Worm (Caenorhabditis elegans) whole organism, young adult: ENCODE data around the gene acc-3.

ENCODE experiments used
- B0261.1 ChIP-seq: sonication (generic microtip); optimal IDR thresholded peaks from 2 replicates; lab custom pipeline; 2016; ENCODE audit warnings: mild to moderate bottlenecking, missing genetic modification characterization, moderate library complexity, missing compliant biosample characterization
- C17E4.6 ChIP-seq: fragments of 200-800 bp; sonication (Bioruptor generic); IDR thresholded peaks from 2 replicates; pipeline ENCODE4 v1.3.6; 2022; ENCODE audit warnings: missing genetic modification reagents, missing genetic modification characterization, missing compliant biosample characterization
- ama-1 ChIP-seq, 3 experiments: fragments of 150-350 bp in 1 of 3; sonication (generic microtip) in 2 of 3; optimal IDR thresholded peaks; 2 replicates each; lab custom pipeline; 2014 to 2018; ENCODE audit warnings: missing biosample characterization in 2 of 3, missing genetic modification characterization in 2 of 3, missing genetic modification reagents in 2 of 3
- athp-1 ChIP-seq: sonication (generic microtip); optimal IDR thresholded peaks from 2 replicates; lab custom pipeline; 2017; ENCODE audit warnings: mild to moderate bottlenecking, missing genetic modification characterization, missing compliant biosample characterization
- attf-5 ChIP-seq: fragments of 200-800 bp; sonication (Bioruptor generic); optimal IDR thresholded peaks from 2 replicates; lab custom pipeline; 2018; ENCODE audit warnings: mild to moderate bottlenecking, missing genetic modification characterization, missing compliant biosample characterization
- efl-1 ChIP-seq: fragments of 150-350 bp; optimal IDR thresholded peaks from 2 replicates; lab custom pipeline; 2014; ENCODE audit warnings: missing biosample characterization, missing genetic modification reagents, missing genetic modification characterization
- ets-4 ChIP-seq: fragments of 200-800 bp; sonication (Bioruptor generic); optimal IDR thresholded peaks from 2 replicates; lab custom pipeline; 2018; ENCODE audit warnings: mild to moderate bottlenecking, missing genetic modification characterization, missing compliant biosample characterization
- fkh-3 ChIP-seq: sonication (generic microtip); optimal IDR thresholded peaks from 2 replicates; lab custom pipeline; 2016; ENCODE audit warnings: mild to moderate bottlenecking, missing genetic modification characterization, missing compliant biosample characterization
- lin-35 ChIP-seq, 3 experiments: fragments of 150-350 bp in 2 of 3; sonication (generic microtip) in 1 of 3; optimal IDR thresholded peaks; 2 replicates each; lab custom pipeline; 2014 to 2018; ENCODE audit warnings: missing biosample characterization in 3 of 3, missing genetic modification characterization in 3 of 3, missing genetic modification reagents in 3 of 3
- nfya-1 ChIP-seq: sonication (generic microtip); optimal IDR thresholded peaks from 2 replicates; lab custom pipeline; 2017; ENCODE audit warnings: antibody characterized with exemption, missing compliant biosample characterization, missing genetic modification characterization, borderline replicate concordance; ENCODE audit not compliant: insufficient read depth
- pbrm-1 ChIP-seq: fragments of 200-800 bp; sonication (Bioruptor generic); IDR thresholded peaks from 2 replicates; pipeline ENCODE4 v1.3.6; 2022; ENCODE audit warnings: missing genetic modification reagents, missing genetic modification characterization, missing compliant biosample characterization
- rec-8 ChIP-seq, 2 experiments: sonication (generic microtip); optimal IDR thresholded peaks; 2 replicates each; lab custom pipeline; 2016; ENCODE audit warnings: mild to moderate bottlenecking in 2 of 2, missing genetic modification characterization in 2 of 2, missing genetic modification reagents in 2 of 2, missing genotype in 2 of 2, missing biosample characterization in 1 of 2, missing compliant biosample characterization in 1 of 2, moderate library complexity in 1 of 2
- sptf-2 ChIP-seq: fragments of 200-800 bp; sonication (Bioruptor generic); optimal IDR thresholded peaks from 2 replicates; lab custom pipeline; 2018; ENCODE audit warnings: mild to moderate bottlenecking, missing genetic modification characterization, missing compliant biosample characterization
- unc-62 ChIP-seq: fragments of 150-350 bp; optimal IDR thresholded peaks from 2 replicates; lab custom pipeline; 2014; ENCODE audit warnings: missing biosample characterization, missing genetic modification reagents, missing genetic modification characterization

DNA sequence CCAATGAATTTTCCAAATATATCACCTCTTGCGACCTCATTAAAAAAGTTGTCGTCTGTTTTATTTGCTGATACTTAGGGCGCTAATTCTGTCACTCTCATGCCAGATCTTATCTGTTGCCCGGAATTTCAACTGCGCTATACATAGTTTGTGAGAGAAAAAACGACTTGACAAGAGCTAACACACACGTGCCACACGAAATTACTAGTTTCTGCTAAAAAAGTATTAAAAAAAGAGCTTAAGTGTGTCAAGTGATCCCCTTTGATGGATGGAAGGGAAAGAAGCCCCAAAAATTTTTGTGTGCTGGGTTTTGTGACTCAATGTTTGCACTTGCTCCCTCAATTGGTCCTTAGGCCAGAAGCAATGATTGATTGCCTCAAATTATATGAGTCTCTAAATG is 13.3 kb upstream of the acc-3 start:
- TF ChIP-seq C17E4.6 (GFP tag; lab: Robert Waterston, UW) (no peak), efl-1 (GFP tag; lab: Kevin White, UChicago) (no peak), ama-1 (optimal IDR thresholded peaks at IDR 0.05; lab: Kevin White, UChicago) (no peak), ama-1 (GFP tag; optimal IDR thresholded peaks at IDR 0.05; lab: Kevin White, UChicago) (no peak), athp-1 (no peak), sptf-2 (GFP tag; lab: Kevin White, UChicago) (no peak), unc-62 (GFP tag; lab: Kevin White, UChicago) (no peak), attf-5 (GFP tag; lab: Kevin White, UChicago) (no peak), B0261.1 (tag; lab: Kevin White, UChicago) (no peak), rec-8 (tag; optimal IDR thresholded peaks at IDR 0.05; lab: Kevin White, UChicago) (no peak), lin-35 (GFP tag; optimal IDR thresholded peaks at IDR 0.05; lab: Kevin White, UChicago) (no peak), nfya-1 (tag; lab: Kevin White, UChicago) (no peak), ets-4 (GFP tag; lab: Kevin White, UChicago) (no peak), fkh-3 (tag; lab: Kevin White, UChicago) (no peak), pbrm-1 (no peak)
